Worm (Caenorhabditis elegans) whole organism, L4/young adult: ENCODE results near the gene F10D7.11.

Source experiments
- W03F9.2 ChIP-seq: fragments of 150-350 bp; optimal IDR thresholded peaks from 2 replicates; lab custom pipeline; 2014; ENCODE audit warnings: missing biosample characterization, missing genetic modification characterization
- dao-5 ChIP-seq: sonication (generic microtip); optimal IDR thresholded peaks from 2 replicates; lab custom pipeline; 2016; ENCODE audit warnings: missing genotype, missing genetic modification characterization, moderate library complexity, missing compliant biosample characterization
- him-1 ChIP-seq: sonication (generic microtip); optimal IDR thresholded peaks from 2 replicates; lab custom pipeline; 2016; ENCODE audit warnings: missing genotype, missing genetic modification reagents, missing genetic modification characterization, missing compliant biosample characterization

DNA sequence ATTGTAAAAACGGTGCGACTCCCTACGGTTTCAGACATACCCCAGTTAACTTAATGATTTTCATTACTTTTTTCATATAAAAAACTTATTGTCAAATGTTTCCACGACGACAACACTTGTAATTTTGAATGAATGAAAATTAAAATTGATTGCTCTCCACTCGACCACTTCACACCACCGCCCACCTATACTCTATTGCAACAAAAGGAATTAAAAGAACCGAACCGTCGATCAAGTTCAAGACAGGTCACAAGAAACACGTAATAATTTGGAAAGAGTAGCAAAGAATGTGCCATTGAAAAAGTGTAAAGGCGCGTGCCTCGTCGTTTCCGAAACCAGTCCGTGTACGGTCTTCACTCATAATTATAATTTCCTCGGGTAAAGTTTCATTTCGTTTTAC, at the start of gene F10D7.11:
- TF ChIP-seq him-1 (tag; lab: Kevin White, UChicago), result no peak
- no peak for TF ChIP-seq W03F9.2 (tag; lab: Kevin White, UChicago)
- TF ChIP-seq dao-5, result no peak
